Fruit fly (Drosophila melanogaster) whole organism, prepupa: ENCODE measurements around the gene brv2.

Experiments
- CG10631 ChIP-seq: fragments of 200-800 bp; sonication (Bioruptor generic); optimal IDR thresholded peaks from 2 replicates; lab custom pipeline; 2016; ENCODE audit warnings: missing biosample characterization, missing genetic modification characterization
- CG10669 ChIP-seq: fragments of 200-800 bp; sonication (Bioruptor generic); optimal IDR thresholded peaks from 3 replicates; lab custom pipeline; 2018; ENCODE audit warnings: missing biosample characterization, mild to moderate bottlenecking, missing genetic modification characterization, moderate library complexity
- CG11294 ChIP-seq: fragments of 200-800 bp; sonication (Bioruptor generic); IDR thresholded peaks from 2 replicates; pipeline ENCODE4 v1.3.6; 2022; ENCODE audit warnings: missing biosample characterization, missing genetic modification characterization
- CG15336 ChIP-seq: fragments of 200-800 bp; sonication (Bioruptor generic); IDR thresholded peaks from 2 replicates; pipeline ENCODE4 v1.3.6; 2022; ENCODE audit warnings: missing biosample characterization, missing genetic modification characterization
- CG4318 ChIP-seq: fragments of 200-800 bp; sonication (Bioruptor generic); optimal IDR thresholded peaks from 3 replicates; lab custom pipeline; 2017; ENCODE audit warnings: missing biosample characterization, mild to moderate bottlenecking, missing genetic modification characterization
- CG6792 ChIP-seq: fragments of 200-800 bp; sonication (Bioruptor generic); optimal IDR thresholded peaks from 3 replicates; lab custom pipeline; 2016; ENCODE audit warnings: missing biosample characterization, missing genetic modification characterization
- CG8119 ChIP-seq: fragments of 200-800 bp; sonication (Bioruptor generic); IDR thresholded peaks from 3 replicates; pipeline ENCODE4 v1.3.6; 2022; ENCODE audit warnings: missing biosample characterization, missing genetic modification characterization
- Ets96B ChIP-seq: fragments of 200-800 bp; optimal IDR thresholded peaks from 2 replicates; lab custom pipeline; 2019; ENCODE audit warnings: missing biosample characterization, mild to moderate bottlenecking, missing genetic modification characterization, moderate library complexity
- Hr39 ChIP-seq: fragments of 200-800 bp; sonication (Bioruptor generic); optimal IDR thresholded peaks from 2 replicates; lab custom pipeline; 2016; ENCODE audit warnings: missing biosample characterization, missing genetic modification characterization
- Hr4 ChIP-seq: fragments of 200-800 bp; sonication (Bioruptor generic); optimal IDR thresholded peaks from 3 replicates; lab custom pipeline; 2016; ENCODE audit warnings: missing biosample characterization, missing genetic modification characterization
- OdsH ChIP-seq: fragments of 200-800 bp; sonication (Bioruptor generic); optimal IDR thresholded peaks from 3 replicates; lab custom pipeline; 2016; ENCODE audit warnings: missing biosample characterization, missing genetic modification characterization
- eg ChIP-seq: fragments of 200-800 bp; sonication (Bioruptor generic); IDR thresholded peaks from 3 replicates; pipeline ENCODE4 v1.3.6; 2022; ENCODE audit warnings: missing biosample characterization, missing genetic modification characterization
- svp ChIP-seq: fragments of 200-800 bp; sonication (Bioruptor generic); peaks from one replicate; lab custom pipeline; 2016; ENCODE audit warnings: missing biosample characterization, missing genetic modification characterization
- vri ChIP-seq: fragments of 200-800 bp; sonication (Bioruptor generic); optimal IDR thresholded peaks from 3 replicates; lab custom pipeline; 2016; ENCODE audit warnings: missing biosample characterization, mild to moderate bottlenecking, missing genetic modification characterization

DNA sequence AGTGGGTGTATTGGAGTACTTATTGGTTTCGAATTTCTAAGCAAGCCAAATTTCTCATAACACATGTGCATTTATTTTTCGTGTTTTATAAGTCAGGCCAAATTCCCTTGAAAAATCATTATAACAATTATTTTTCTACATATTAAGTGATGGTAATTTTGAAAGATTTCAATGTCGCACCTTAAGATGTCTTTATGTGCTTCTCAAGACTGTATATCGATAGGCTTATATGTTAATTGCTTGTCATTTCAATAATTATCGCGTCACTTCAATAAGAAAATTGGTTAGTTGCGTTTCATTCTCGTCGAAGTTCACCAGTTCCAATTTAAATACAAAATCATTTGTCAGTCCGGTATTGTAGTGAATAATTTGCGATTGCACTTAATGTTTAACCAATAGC lies 7.0 kb upstream of the brv2 start, which contains the start of gene CG7692:
- TF ChIP-seq CG10669 (no peak), CG4318 (no peak), svp (GFP tag; lab: Kevin White, UChicago) (no peak), CG6792 (GFP tag; lab: Kevin White, UChicago) (no peak), CG8119 (GFP tag; lab: Robert Waterston, UW) (no peak), Hr4 (GFP tag; lab: Kevin White, UChicago) (no peak), vri (GFP tag; lab: Kevin White, UChicago) (no peak), OdsH (GFP tag; lab: Kevin White, UChicago) (no peak), Hr39 (no peak), CG11294 (GFP tag; lab: Robert Waterston, UW) (no peak), eg (no peak), Ets96B (no peak), CG10631 (GFP tag; lab: Kevin White, UChicago) (no peak), CG15336 (GFP tag; lab: Robert Waterston, UW) (no peak)
